Worm (Caenorhabditis elegans): ENCODE data around the gene K11H12.1.

- no peak for TF ChIP-seq aly-2 (tag; optimal IDR thresholded peaks at IDR 0.05)
- no peak for TF ChIP-seq lin-39 (tag; optimal IDR thresholded peaks at IDR 0.05)
- TF ChIP-seq sptf-1 (tag; optimal IDR thresholded peaks at IDR 0.05): no peak
- no peak for TF ChIP-seq blmp-1 (tag; optimal IDR thresholded peaks at IDR 0.05)
- no peak for TF ChIP-seq ceh-88 (GFP tag; IDR thresholded peaks at IDR 0.05)
- TF ChIP-seq mef-2 (tag; optimal IDR thresholded peaks at IDR 0.05): no peak
- no peak for TF ChIP-seq lin-35 (GFP tag; optimal IDR thresholded peaks at IDR 0.05)
- no peak for TF ChIP-seq elt-3 (tag; optimal IDR thresholded peaks at IDR 0.05)
- TF ChIP-seq nhr-77 (tag; optimal IDR thresholded peaks at IDR 0.05): no peak
- no peak for TF ChIP-seq zip-4 (GFP tag; optimal IDR thresholded peaks at IDR 0.05)
Observed at ce11 chrIV:684748-685147, 31.5 kb upstream of the K11H12.1 start.
